Worm (Caenorhabditis elegans): ENCODE data around the gene T01C3.2.

Gene T01C3.2

ce11 chrV:15000055-15000704 is 9.2 kb downstream of the T01C3.2 start, which contains the start of gene rps-16:
TSS of gene rps-16 (minus strand) at chrV:15000541.
- TF ChIP-seq med-1 (GFP tag; optimal IDR thresholded peaks at IDR 0.05; ENCODE audit: insufficient read depth) (no peak), flt-1 (GFP tag; IDR thresholded peaks at IDR 0.05) (0 out of 2 replicates have a peak, but pooled peaks have one; percentile 6)

ce11 chrV:15001536-15001935 is 10.6 kb downstream of the T01C3.2 start:
- TF ChIP-seq klf-2 (GFP tag; conservative IDR thresholded peaks at IDR 0.05): no peak
- TF ChIP-seq cog-1 (tag; optimal IDR thresholded peaks at IDR 0.05): no peak
- TF ChIP-seq med-1 (GFP tag; optimal IDR thresholded peaks at IDR 0.05; ENCODE audit: insufficient read depth): no peak
- TF ChIP-seq tab-1 (GFP tag; IDR thresholded peaks at IDR 0.05): no peak
- TF ChIP-seq flt-1 (GFP tag; IDR thresholded peaks at IDR 0.05): no peak
- TF ChIP-seq ztf-29 (GFP tag; IDR thresholded peaks at IDR 0.05): no peak
- no peak for TF ChIP-seq T22C8.4 (GFP tag; IDR thresholded peaks at IDR 0.05)
- no peak for TF ChIP-seq ztf-23 (GFP tag; IDR thresholded peaks at IDR 0.05)
- TF ChIP-seq ref-1 (GFP tag; conservative IDR thresholded peaks at IDR 0.05): no peak

ce11 chrV:15002184-15002690 is 11.3 kb downstream of the T01C3.2 start, which contains the start of the genes fib-1 and mut-15:
TSS of gene fib-1 (minus strand) at chrV:15002223.
TSS of gene mut-15 (plus strand) at chrV:15002543.
- TF ChIP-seq med-1 (GFP tag; optimal IDR thresholded peaks at IDR 0.05; ENCODE audit: insufficient read depth) (no peak), tab-1 (GFP tag; IDR thresholded peaks at IDR 0.05) (no peak), ztf-23 (GFP tag; IDR thresholded peaks at IDR 0.05) (peak; percentile 72), flt-1 (GFP tag; IDR thresholded peaks at IDR 0.05) (peak; percentile 82), ztf-29 (GFP tag; IDR thresholded peaks at IDR 0.05) (0 out of 2 replicates have a peak, but pooled peaks have one; percentile 26), klf-2 (GFP tag; conservative IDR thresholded peaks at IDR 0.05) (0 out of 2 replicates have a peak, but pooled peaks have one; percentile 38), cog-1 (tag; optimal IDR thresholded peaks at IDR 0.05) (peak; percentile 93), T22C8.4 (GFP tag; IDR thresholded peaks at IDR 0.05) (peak; percentile 73), ref-1 (GFP tag; conservative IDR thresholded peaks at IDR 0.05) (0 out of 2 replicates have a peak, but pooled peaks have one; percentile 31)

DNA sequence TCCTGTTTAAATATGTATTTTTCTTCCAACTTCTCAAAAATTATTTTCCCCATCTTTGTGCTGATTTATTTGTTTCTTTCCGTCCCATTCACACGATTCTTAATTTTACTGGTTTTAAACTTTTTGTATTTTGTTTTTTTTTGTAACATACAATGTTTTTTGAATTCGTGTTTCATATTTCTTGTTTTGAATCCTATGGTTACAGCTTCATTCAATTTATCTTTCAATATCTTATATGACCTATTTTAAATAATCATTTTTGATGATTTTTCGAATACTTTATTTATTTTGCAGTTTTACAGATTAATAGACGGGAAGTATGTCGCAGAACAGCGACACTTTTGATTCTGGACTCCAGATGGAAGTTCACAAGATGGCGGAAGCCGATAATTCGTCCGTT is 13.8 kb downstream of the T01C3.2 start, which contains the start of gene hrde-2:
Gene hrde-2 (plus strand): TSS at position 301 of the 400 bp plus-strand sequence.
- TF ChIP-seq klf-2 (GFP tag; conservative IDR thresholded peaks at IDR 0.05): no peak
- TF ChIP-seq ref-1 (GFP tag; conservative IDR thresholded peaks at IDR 0.05): no peak
- no peak for TF ChIP-seq cog-1 (tag; optimal IDR thresholded peaks at IDR 0.05)
- TF ChIP-seq flt-1 (GFP tag; IDR thresholded peaks at IDR 0.05): no peak
- TF ChIP-seq med-1 (GFP tag; optimal IDR thresholded peaks at IDR 0.05; ENCODE audit: insufficient read depth): no peak
- TF ChIP-seq T22C8.4 (GFP tag; IDR thresholded peaks at IDR 0.05): no peak

DNA sequence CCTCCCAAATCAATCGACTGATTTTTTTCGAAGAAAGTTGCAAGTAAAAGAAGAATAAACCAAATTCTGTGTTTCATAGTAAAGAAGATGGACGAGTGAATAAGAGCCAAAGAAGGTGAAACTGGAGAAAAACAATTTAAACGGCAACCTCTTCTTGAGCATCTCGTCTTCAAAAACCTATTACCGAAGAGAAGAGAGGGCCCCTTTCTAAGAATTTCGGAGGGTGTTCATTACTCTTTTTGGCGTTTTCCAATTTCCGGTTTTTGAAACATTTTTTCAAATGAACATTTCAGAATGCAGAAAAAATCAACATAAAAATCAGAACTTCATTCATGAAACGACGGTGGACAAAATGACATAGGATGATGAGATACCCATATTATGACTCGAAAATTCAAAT is 20.6 kb downstream of the T01C3.2 start, which contains the start of gene nmr-2:
Gene nmr-2 (minus strand): TSS at position 101 of the 400 bp plus-strand sequence.
- no peak for TF ChIP-seq flt-1 (GFP tag; IDR thresholded peaks at IDR 0.05)
- TF ChIP-seq ref-1 (GFP tag; conservative IDR thresholded peaks at IDR 0.05): no peak
- TF ChIP-seq med-1 (GFP tag; optimal IDR thresholded peaks at IDR 0.05; ENCODE audit: insufficient read depth): no peak
- TF ChIP-seq ztf-23 (GFP tag; IDR thresholded peaks at IDR 0.05): no peak
- no peak for TF ChIP-seq tab-1 (GFP tag; IDR thresholded peaks at IDR 0.05)
- no peak for TF ChIP-seq klf-2 (GFP tag; conservative IDR thresholded peaks at IDR 0.05)
- TF ChIP-seq T22C8.4 (GFP tag; IDR thresholded peaks at IDR 0.05): no peak
- TF ChIP-seq cog-1 (tag; optimal IDR thresholded peaks at IDR 0.05): no peak
- TF ChIP-seq ztf-29 (GFP tag; IDR thresholded peaks at IDR 0.05): no peak

DNA sequence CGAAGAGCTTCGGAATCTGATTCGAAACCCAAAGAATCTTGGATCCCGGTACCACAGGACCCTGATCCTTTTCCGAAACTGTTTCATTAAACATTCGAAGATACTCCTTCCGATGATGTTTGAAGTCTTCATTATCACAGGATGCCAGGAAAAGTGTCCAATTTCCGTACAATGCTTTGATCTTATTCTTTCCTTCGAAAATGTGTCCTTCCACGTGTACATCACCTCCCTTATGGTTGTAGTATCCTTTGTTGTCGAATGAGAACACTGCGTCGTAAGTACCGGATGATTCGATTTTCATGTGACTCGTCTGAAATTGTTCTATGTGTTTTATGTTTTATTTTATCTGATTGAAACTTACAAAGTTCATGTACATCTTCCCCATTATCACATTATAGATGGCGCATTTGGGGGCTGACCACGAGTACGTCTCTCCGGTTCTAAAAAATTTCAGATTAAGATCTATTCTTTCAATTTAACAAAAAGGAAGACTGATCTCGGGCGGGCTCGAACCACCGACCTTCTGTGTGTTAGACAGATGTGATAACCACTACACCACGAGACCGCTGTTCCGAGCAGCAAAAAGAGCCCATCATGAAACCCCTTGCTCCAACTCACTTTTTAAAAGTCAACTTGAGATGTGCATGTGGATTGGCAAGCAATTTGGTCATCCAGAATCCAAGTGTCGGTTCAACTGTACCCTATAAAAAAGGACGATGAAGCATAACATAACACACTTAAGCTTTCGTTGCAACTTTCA is 21.8 kb downstream of the T01C3.2 start:
- TF ChIP-seq tab-1 (GFP tag; IDR thresholded peaks at IDR 0.05) (no peak), ztf-29 (GFP tag; IDR thresholded peaks at IDR 0.05) (no peak), klf-2 (GFP tag; conservative IDR thresholded peaks at IDR 0.05) (no peak), ztf-23 (GFP tag; IDR thresholded peaks at IDR 0.05) (no peak), med-1 (GFP tag; optimal IDR thresholded peaks at IDR 0.05; ENCODE audit: insufficient read depth) (no peak), flt-1 (GFP tag; IDR thresholded peaks at IDR 0.05) (no peak)

DNA sequence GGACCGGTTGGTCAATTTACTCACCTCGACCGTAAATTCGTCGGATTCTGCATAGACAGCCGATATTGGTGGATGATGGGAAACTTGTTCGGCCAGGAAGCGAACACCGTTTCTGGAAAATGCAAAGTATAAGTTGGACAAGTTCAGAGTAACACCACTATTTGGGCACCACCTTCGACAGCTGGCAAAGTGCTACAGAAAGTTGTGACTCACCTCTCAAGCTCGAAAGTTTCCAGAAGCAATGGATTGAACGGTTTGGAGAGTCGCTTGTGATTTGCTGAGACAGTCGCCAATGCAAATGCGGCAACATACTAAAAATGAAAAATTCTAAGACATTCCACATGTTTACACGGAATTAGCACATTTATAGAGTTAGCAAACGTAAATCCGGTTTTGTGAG is 22.4 kb downstream of the T01C3.2 start:
- TF ChIP-seq tab-1 (GFP tag; IDR thresholded peaks at IDR 0.05) (no peak), ztf-29 (GFP tag; IDR thresholded peaks at IDR 0.05) (no peak), T22C8.4 (GFP tag; IDR thresholded peaks at IDR 0.05) (no peak), ref-1 (GFP tag; conservative IDR thresholded peaks at IDR 0.05) (no peak), med-1 (GFP tag; optimal IDR thresholded peaks at IDR 0.05; ENCODE audit: insufficient read depth) (no peak), ztf-23 (GFP tag; IDR thresholded peaks at IDR 0.05) (no peak), klf-2 (GFP tag; conservative IDR thresholded peaks at IDR 0.05) (no peak), cog-1 (tag; optimal IDR thresholded peaks at IDR 0.05) (no peak), flt-1 (GFP tag; IDR thresholded peaks at IDR 0.05) (no peak)

ce11 chrV:15014164-15014563 is 23.2 kb downstream of the T01C3.2 start, which contains the start of gene obr-2:
TSS of gene obr-2 (minus strand) at chrV:15014264.
- TF ChIP-seq ztf-23 (GFP tag; IDR thresholded peaks at IDR 0.05): no peak
- TF ChIP-seq tab-1 (GFP tag; IDR thresholded peaks at IDR 0.05): no peak
- TF ChIP-seq ztf-29 (GFP tag; IDR thresholded peaks at IDR 0.05): no peak
- no peak for TF ChIP-seq med-1 (GFP tag; optimal IDR thresholded peaks at IDR 0.05; ENCODE audit: insufficient read depth)
- TF ChIP-seq cog-1 (tag; optimal IDR thresholded peaks at IDR 0.05): no peak
- no peak for TF ChIP-seq T22C8.4 (GFP tag; IDR thresholded peaks at IDR 0.05)
- no peak for TF ChIP-seq flt-1 (GFP tag; IDR thresholded peaks at IDR 0.05)
- no peak for TF ChIP-seq klf-2 (GFP tag; conservative IDR thresholded peaks at IDR 0.05)
- TF ChIP-seq ref-1 (GFP tag; conservative IDR thresholded peaks at IDR 0.05): no peak

- TF ChIP-seq ztf-23 (GFP tag; IDR thresholded peaks at IDR 0.05): no peak
- TF ChIP-seq ref-1 (GFP tag; conservative IDR thresholded peaks at IDR 0.05): no peak
- no peak for TF ChIP-seq tab-1 (GFP tag; IDR thresholded peaks at IDR 0.05)
- TF ChIP-seq med-1 (GFP tag; optimal IDR thresholded peaks at IDR 0.05; ENCODE audit: insufficient read depth): no peak
- TF ChIP-seq ztf-29 (GFP tag; IDR thresholded peaks at IDR 0.05): no peak
- TF ChIP-seq flt-1 (GFP tag; IDR thresholded peaks at IDR 0.05): no peak
- no peak for TF ChIP-seq klf-2 (GFP tag; conservative IDR thresholded peaks at IDR 0.05)
- no peak for TF ChIP-seq cog-1 (tag; optimal IDR thresholded peaks at IDR 0.05)
- no peak for TF ChIP-seq T22C8.4 (GFP tag; IDR thresholded peaks at IDR 0.05)
Measured at ce11 chrV:15015799-15016198, 24.8 kb downstream of the T01C3.2 start.
